Worm (Caenorhabditis elegans) whole organism, L4 larva: ENCODE measurements around the gene W03C9.2.

Experiments
- D1046.2 ChIP-seq: fragments of 200-800 bp; sonication (Bioruptor generic); IDR thresholded peaks from 2 replicates; pipeline ENCODE4 v1.3.6; 2022; ENCODE audit warnings: missing genetic modification characterization, missing compliant biosample characterization
- F26F4.8 ChIP-seq: fragments of 200-800 bp; sonication (Bioruptor generic); conservative IDR thresholded peaks from 2 replicates; pipeline ENCODE4 v1.3.6; 2022; ENCODE audit warnings: missing genetic modification characterization, missing compliant biosample characterization
- F37D6.2 ChIP-seq: sonication (generic microtip); optimal IDR thresholded peaks from 2 replicates; lab custom pipeline; 2016; ENCODE audit warnings: mild to moderate bottlenecking, missing genetic modification characterization, missing compliant biosample characterization
- Y5F2A.4 ChIP-seq: fragments of 200-800 bp; sonication (Bioruptor generic); optimal IDR thresholded peaks from 2 replicates; lab custom pipeline; 2018; ENCODE audit warnings: mild to moderate bottlenecking, missing genetic modification characterization, missing compliant biosample characterization
- ZK337.2 ChIP-seq: fragments of 200-800 bp; sonication (Bioruptor generic); IDR thresholded peaks from 2 replicates; pipeline ENCODE4 v1.3.6; 2022; ENCODE audit warnings: missing genetic modification reagents, missing genetic modification characterization, missing compliant biosample characterization
- aha-1 ChIP-seq: fragments of 150-350 bp; peaks from one replicate; lab custom pipeline; 2014; ENCODE audit warnings: missing biosample characterization, missing genetic modification characterization
- ama-1 ChIP-seq: fragments of 150-350 bp; optimal IDR thresholded peaks from 2 replicates; lab custom pipeline; 2014; ENCODE audit warnings: inconsistent platforms, mixed read lengths
- attf-4 ChIP-seq: sonication (generic microtip); optimal IDR thresholded peaks from 3 replicates; lab custom pipeline; 2017; ENCODE audit warnings: missing biosample characterization, missing genetic modification characterization
- ceh-20 ChIP-seq: fragments of 200-800 bp; sonication (Bioruptor generic); IDR thresholded peaks from 2 replicates; pipeline ENCODE4 v1.3.6; 2022; ENCODE audit warnings: missing genetic modification reagents, missing genetic modification characterization, missing compliant biosample characterization
- ceh-28 ChIP-seq: fragments of 150-350 bp; optimal IDR thresholded peaks from 2 replicates; lab custom pipeline; 2014; ENCODE audit warnings: missing biosample characterization, missing genetic modification reagents, missing genetic modification characterization
- ceh-44 ChIP-seq: fragments of 200-800 bp; sonication (Bioruptor generic); IDR thresholded peaks from 2 replicates; pipeline ENCODE4 v1.3.6; 2022; ENCODE audit warnings: missing genetic modification reagents, missing genetic modification characterization, missing compliant biosample characterization
- ceh-62 ChIP-seq: sonication (generic microtip); optimal IDR thresholded peaks from 2 replicates; lab custom pipeline; 2017; ENCODE audit warnings: missing biosample characterization, missing genetic modification characterization
- ces-1 ChIP-seq: fragments of 150-350 bp; sonication (generic microtip); optimal IDR thresholded peaks from 4 replicates; lab custom pipeline; 2014; ENCODE audit warnings: missing biosample characterization, missing genetic modification reagents, missing genetic modification characterization
- cey-2 ChIP-seq: sonication (generic microtip); optimal IDR thresholded peaks from 3 replicates; lab custom pipeline; 2017; ENCODE audit warnings: missing genetic modification characterization, mild to moderate bottlenecking, missing compliant biosample characterization, antibody characterized with exemption, borderline replicate concordance; ENCODE audit not compliant: insufficient read depth
- daf-16 ChIP-seq, 3 experiments: sonication (generic microtip); optimal IDR thresholded peaks; 2 replicates each; lab custom pipeline; 2016 to 2017; ENCODE audit warnings: missing genetic modification characterization in 3 of 3, missing genetic modification reagents in 3 of 3, mild to moderate bottlenecking in 2 of 3, missing compliant biosample characterization in 2 of 3, missing biosample characterization in 1 of 3, moderate library complexity in 1 of 3
- daf-19 ChIP-seq: fragments of 200-800 bp; sonication (Bioruptor generic); conservative IDR thresholded peaks from 2 replicates; pipeline ENCODE4 v1.3.6; 2022; ENCODE audit warnings: missing genetic modification characterization, missing compliant biosample characterization
- daf-8 ChIP-seq: fragments of 200-800 bp; sonication (Bioruptor generic); IDR thresholded peaks from 2 replicates; pipeline ENCODE4 v1.3.6; 2022; ENCODE audit warnings: missing genetic modification characterization, missing compliant biosample characterization
- dmd-6 ChIP-seq: fragments of 200-800 bp; sonication (Bioruptor generic); IDR thresholded peaks from 2 replicates; pipeline ENCODE4 v1.3.6; 2022; ENCODE audit warnings: missing genetic modification reagents, missing genetic modification characterization, missing compliant biosample characterization
- dmd-9 ChIP-seq: fragments of 200-800 bp; sonication (Bioruptor generic); IDR thresholded peaks from 2 replicates; pipeline ENCODE4 v1.3.6; 2022; ENCODE audit warnings: missing genetic modification reagents, missing genetic modification characterization, missing compliant biosample characterization
- dpl-1 ChIP-seq: fragments of 150-350 bp; optimal IDR thresholded peaks from 2 replicates; lab custom pipeline; 2014; ENCODE audit warnings: missing biosample characterization, missing genetic modification reagents, missing genetic modification characterization
- egl-43 ChIP-seq: fragments of 200-800 bp; sonication (Bioruptor generic); IDR thresholded peaks from 2 replicates; pipeline ENCODE4 v1.3.6; 2022; ENCODE audit warnings: missing genetic modification reagents, missing genetic modification characterization, missing compliant biosample characterization
- fos-1 ChIP-seq: fragments of 150-350 bp; optimal IDR thresholded peaks from 2 replicates; lab custom pipeline; 2014; ENCODE audit warnings: missing biosample characterization, missing genetic modification characterization
- gei-8 ChIP-seq: fragments of 200-800 bp; sonication (Bioruptor generic); optimal IDR thresholded peaks from 2 replicates; lab custom pipeline; 2018; ENCODE audit warnings: mild to moderate bottlenecking, missing genetic modification characterization, missing compliant biosample characterization
- hif-1 ChIP-seq, 2 experiments: sonication (generic microtip); optimal IDR thresholded peaks; 2 replicates each; lab custom pipeline; 2016 to 2017; ENCODE audit warnings: missing compliant biosample characterization in 2 of 2, missing genetic modification characterization in 2 of 2, missing genetic modification reagents in 2 of 2, missing genotype in 2 of 2, mild to moderate bottlenecking in 1 of 2
- hlh-30 ChIP-seq: sonication (generic microtip); optimal IDR thresholded peaks from 2 replicates; lab custom pipeline; 2017; ENCODE audit warnings: antibody characterized with exemption, mild to moderate bottlenecking, missing genetic modification characterization, missing compliant biosample characterization; ENCODE audit not compliant: insufficient read depth
- lin-39 ChIP-seq: fragments of 150-350 bp; optimal IDR thresholded peaks from 2 replicates; lab custom pipeline; 2014; ENCODE audit warnings: missing biosample characterization, missing genetic modification reagents, missing genetic modification characterization
- madf-5 ChIP-seq, 2 experiments: fragments of 200-800 bp; sonication (Bioruptor generic); IDR thresholded peaks; 2 replicates each; pipeline ENCODE4 v1.3.6; 2022; ENCODE audit warnings: missing compliant biosample characterization in 2 of 2, missing genetic modification characterization in 2 of 2
- madf-9 ChIP-seq: fragments of 200-800 bp; sonication (Bioruptor generic); conservative IDR thresholded peaks from 2 replicates; pipeline ENCODE4 v1.3.6; 2022; ENCODE audit warnings: missing genetic modification reagents, missing genetic modification characterization, missing compliant biosample characterization
- mxl-3 ChIP-seq: fragments of 200-800 bp; sonication (Bioruptor generic); optimal IDR thresholded peaks from 2 replicates; lab custom pipeline; 2018; ENCODE audit warnings: mild to moderate bottlenecking, missing genetic modification characterization, missing compliant biosample characterization
- nhr-11 ChIP-seq: fragments of 150-350 bp; optimal IDR thresholded peaks from 2 replicates; lab custom pipeline; 2014; ENCODE audit warnings: missing biosample characterization, missing genetic modification characterization
- nhr-237 ChIP-seq: sonication (generic microtip); optimal IDR thresholded peaks from 2 replicates; lab custom pipeline; 2017; ENCODE audit warnings: missing biosample characterization, missing genetic modification characterization
- nhr-25 ChIP-seq: sonication (generic microtip); optimal IDR thresholded peaks from 2 replicates; lab custom pipeline; 2017; ENCODE audit warnings: missing genetic modification characterization, mild to moderate bottlenecking, missing compliant biosample characterization, antibody characterized with exemption, moderate library complexity, borderline replicate concordance; ENCODE audit not compliant: insufficient read depth
- nhr-28 ChIP-seq: fragments of 150-350 bp; optimal IDR thresholded peaks from 2 replicates; lab custom pipeline; 2014; ENCODE audit warnings: missing biosample characterization, missing genetic modification characterization
- nhr-41 ChIP-seq: fragments of 200-800 bp; sonication (Bioruptor generic); IDR thresholded peaks from 2 replicates; pipeline ENCODE4 v1.3.6; 2022; ENCODE audit warnings: missing genetic modification reagents, missing genetic modification characterization, missing compliant biosample characterization
- nhr-48 ChIP-seq: sonication (generic microtip); optimal IDR thresholded peaks from 2 replicates; lab custom pipeline; 2016; ENCODE audit warnings: mild to moderate bottlenecking, missing genetic modification characterization, missing compliant biosample characterization
- nhr-6 ChIP-seq: fragments of 150-350 bp; optimal IDR thresholded peaks from 2 replicates; lab custom pipeline; 2014; ENCODE audit warnings: missing biosample characterization, missing genetic modification characterization
- nhr-76 ChIP-seq: fragments of 150-350 bp; optimal IDR thresholded peaks from 2 replicates; lab custom pipeline; 2014; ENCODE audit warnings: missing biosample characterization, missing genetic modification characterization
- pha-4 ChIP-seq, 2 experiments: fragments of 150-350 bp in 1 of 2; fragments of 200-800 bp in 1 of 2; sonication (Bioruptor generic) in 1 of 2; IDR thresholded peaks in 1 of 2; optimal IDR thresholded peaks in 1 of 2; 2 replicates each; pipeline versions ENCODE4 v1.3.6 to Lab custom; 2014 to 2022; ENCODE audit warnings: missing genetic modification characterization in 2 of 2, missing genetic modification reagents in 2 of 2, missing biosample characterization in 1 of 2, missing compliant biosample characterization in 1 of 2
- php-3 ChIP-seq: fragments of 200-800 bp; sonication (Bioruptor generic); IDR thresholded peaks from 2 replicates; pipeline ENCODE4 v1.3.6; 2022; ENCODE audit warnings: missing genetic modification reagents, missing genetic modification characterization, missing compliant biosample characterization
- rbr-2 ChIP-seq: sonication (generic microtip); optimal IDR thresholded peaks from 2 replicates; lab custom pipeline; 2016; ENCODE audit warnings: missing genotype, missing genetic modification characterization, missing compliant biosample characterization
- sdz-12 ChIP-seq: fragments of 200-800 bp; sonication (Bioruptor generic); optimal IDR thresholded peaks from 2 replicates; lab custom pipeline; 2018; ENCODE audit warnings: mild to moderate bottlenecking, missing genetic modification characterization, missing compliant biosample characterization
- set-16 ChIP-seq: fragments of 200-800 bp; sonication (Bioruptor generic); IDR thresholded peaks from 2 replicates; pipeline ENCODE4 v1.3.6; 2022; ENCODE audit warnings: missing genetic modification reagents, missing genetic modification characterization, missing compliant biosample characterization
- snpc-1.2 ChIP-seq: fragments of 200-800 bp; sonication (Bioruptor generic); IDR thresholded peaks from 2 replicates; pipeline ENCODE4 v1.3.6; 2022; ENCODE audit warnings: missing genetic modification reagents, missing genetic modification characterization, missing compliant biosample characterization
- snpc-4 ChIP-seq: fragments of 150-350 bp; optimal IDR thresholded peaks from 2 replicates; lab custom pipeline; 2014; ENCODE audit warnings: missing biosample characterization, missing genetic modification characterization
- unc-130 ChIP-seq: sonication (generic microtip); optimal IDR thresholded peaks from 2 replicates; lab custom pipeline; 2016; ENCODE audit warnings: missing genetic modification reagents, missing genetic modification characterization, missing compliant biosample characterization
- unc-39 ChIP-seq: sonication (generic microtip); optimal IDR thresholded peaks from 2 replicates; lab custom pipeline; 2017; ENCODE audit warnings: missing biosample characterization, missing genetic modification characterization
- vab-7 ChIP-seq: fragments of 200-800 bp; sonication (Bioruptor generic); IDR thresholded peaks from 2 replicates; pipeline ENCODE4 v1.3.6; 2022; ENCODE audit warnings: missing genetic modification reagents, missing genetic modification characterization, missing compliant biosample characterization
- zag-1 ChIP-seq: fragments of 150-350 bp; optimal IDR thresholded peaks from 2 replicates; lab custom pipeline; 2014; ENCODE audit warnings: missing biosample characterization, missing genetic modification characterization
- ztf-7 ChIP-seq: fragments of 150-350 bp; optimal IDR thresholded peaks from 2 replicates; lab custom pipeline; 2014; ENCODE audit warnings: missing biosample characterization, missing genetic modification characterization

Gene W03C9.2

ce11 chrII:11967507-11968127 is 5.4 kb downstream of the W03C9.2 start, which contains the start of gene W03C9.5 (continued):
- TF ChIP-seq dpl-1 (GFP tag; lab: Kevin White, UChicago) (peak; percentile 76), ztf-7 (tag; lab: Kevin White, UChicago) (no peak), aha-1 (peak; percentile 99), lin-39 (no peak), hif-1 (tag; optimal IDR thresholded peaks at IDR 0.05; lab: Kevin White, UChicago) (peak; percentile 52 to 95), nhr-48 (peak; percentile 61), madf-5 (GFP tag; IDR thresholded peaks at IDR 0.05; lab: Robert Waterston, UW) (peak in 1 of 2 experiments; percentile 67; a peak in 2 of 4 replicates), zag-1 (tag; lab: Kevin White, UChicago) (no peak), nhr-237 (tag; lab: Kevin White, UChicago) (no peak), rbr-2 (peak; percentile 91), ceh-28 (no peak), unc-130 (GFP tag; lab: Kevin White, UChicago) (peak; percentile 89), nhr-41 (GFP tag; lab: Robert Waterston, UW) (peak; percentile 56; the same call in 1 of the 2 replicates), attf-4 (tag; lab: Kevin White, UChicago) (no peak), F37D6.2 (tag; lab: Kevin White, UChicago) (peak; percentile 83), sdz-12 (GFP tag; lab: Kevin White, UChicago) (peak; percentile 32), mxl-3 (peak; percentile 95), nhr-25 (tag; lab: Kevin White, UChicago) (peak; percentile 86), nhr-28 (tag; lab: Kevin White, UChicago) (peak; percentile 91), daf-8 (GFP tag; lab: Robert Waterston, UW) (no peak), vab-7 (GFP tag; lab: Robert Waterston, UW) (peak; percentile 93), madf-9 (GFP tag; lab: Robert Waterston, UW) (peak; percentile 92), snpc-1.2 (GFP tag; lab: Robert Waterston, UW) (no peak), snpc-4 (tag; lab: Kevin White, UChicago) (no peak), nhr-76 (tag; lab: Kevin White, UChicago) (peak; percentile 32), D1046.2 (peak; percentile 83; the same call in 1 of the 2 replicates), nhr-6 (peak; percentile 95), php-3 (0 out of 2 replicates have a peak, but pooled peaks have one; percentile 15), fos-1 (tag; lab: Kevin White, UChicago) (no peak), F26F4.8 (no peak), dmd-6 (peak; percentile 94), daf-16 (GFP tag; optimal IDR thresholded peaks at IDR 0.05; lab: Kevin White, UChicago) (peak in 1 of 2 experiments; percentile 14), daf-16 (tag; optimal IDR thresholded peaks at IDR 0.05; lab: Kevin White, UChicago) (peak; percentile 52), dmd-9 (GFP tag; lab: Robert Waterston, UW) (peak; percentile 93), unc-39 (tag; lab: Kevin White, UChicago) (no peak), gei-8 (no peak), ZK337.2 (GFP tag; lab: Robert Waterston, UW) (peak; percentile 64; the same call in 1 of the 2 replicates), pha-4 (GFP tag; IDR thresholded peaks at IDR 0.05; lab: Robert Waterston, UW) (peak; percentile 56; the same call in 1 of the 2 replicates), pha-4 (tag; optimal IDR thresholded peaks at IDR 0.05; lab: Kevin White, UChicago) (no peak), Y5F2A.4 (GFP tag; lab: Kevin White, UChicago) (no peak), daf-19 (GFP tag; lab: Robert Waterston, UW) (no peak), nhr-11 (tag; lab: Kevin White, UChicago) (peak; percentile 96), egl-43 (GFP tag; lab: Robert Waterston, UW) (peak; percentile 79), ceh-20 (GFP tag; lab: Robert Waterston, UW) (peak; percentile 95), hlh-30 (tag; lab: Kevin White, UChicago) (peak; percentile 99), ceh-44 (GFP tag; lab: Robert Waterston, UW) (peak; percentile 84), set-16 (GFP tag; lab: Robert Waterston, UW) (peak; percentile 79), cey-2 (peak; percentile 13), ama-1 (lab: Kevin White, UChicago) (peak; percentile 75), ceh-62 (tag; lab: Kevin White, UChicago) (no peak), ces-1 (GFP tag; lab: Kevin White, UChicago) (peak; percentile 35)
